Worm (Caenorhabditis elegans) whole organism, young adult: ENCODE data around the gene H35N09.1.

Experiments
- B0019.2 ChIP-seq: fragments of 200-800 bp; sonication (Bioruptor generic); conservative IDR thresholded peaks from 2 replicates; pipeline ENCODE4 v1.3.6; 2022; ENCODE audit warnings: missing genetic modification reagents, missing genetic modification characterization, missing compliant biosample characterization
- B0035.1 ChIP-seq: sonication (generic microtip); optimal IDR thresholded peaks from 2 replicates; lab custom pipeline; 2016; ENCODE audit warnings: missing genetic modification characterization, mild to moderate bottlenecking, missing compliant biosample characterization, missing genotype, missing genetic modification reagents
- B0261.1 ChIP-seq: sonication (generic microtip); optimal IDR thresholded peaks from 2 replicates; lab custom pipeline; 2016; ENCODE audit warnings: mild to moderate bottlenecking, missing genetic modification characterization, moderate library complexity, missing compliant biosample characterization
- D2030.7 ChIP-seq: fragments of 200-800 bp; sonication (Bioruptor generic); IDR thresholded peaks from 2 replicates; pipeline ENCODE4 v1.3.6; 2022; ENCODE audit warnings: missing genetic modification reagents, missing genetic modification characterization, missing compliant biosample characterization
- F10E7.11 ChIP-seq: sonication (generic microtip); optimal IDR thresholded peaks from 2 replicates; lab custom pipeline; 2017; ENCODE audit warnings: mild to moderate bottlenecking, missing genetic modification characterization, moderate library complexity, missing compliant biosample characterization
- F22D6.2 ChIP-seq: sonication (generic microtip); optimal IDR thresholded peaks from 2 replicates; lab custom pipeline; 2016; ENCODE audit warnings: mild to moderate bottlenecking, missing genetic modification characterization, missing compliant biosample characterization
- F37B4.10 ChIP-seq: fragments of 200-800 bp; sonication (Bioruptor generic); IDR thresholded peaks from 2 replicates; pipeline ENCODE4 v1.3.6; 2022; ENCODE audit warnings: missing genetic modification characterization, missing compliant biosample characterization
- F52B5.7 ChIP-seq: sonication (generic microtip); optimal IDR thresholded peaks from 2 replicates; lab custom pipeline; 2016; ENCODE audit warnings: mild to moderate bottlenecking, missing genetic modification characterization, missing compliant biosample characterization
- K11D2.4 ChIP-seq: fragments of 200-800 bp; sonication (Bioruptor generic); IDR thresholded peaks from 2 replicates; pipeline ENCODE4 v1.3.6; 2022; ENCODE audit warnings: missing genetic modification reagents, missing genetic modification characterization, missing compliant biosample characterization
- K12H6.12 ChIP-seq: fragments of 200-800 bp; sonication (Bioruptor generic); optimal IDR thresholded peaks from 2 replicates; lab custom pipeline; 2018; ENCODE audit warnings: mild to moderate bottlenecking, missing genetic modification characterization, missing compliant biosample characterization
- T26A5.8 ChIP-seq: sonication (generic microtip); optimal IDR thresholded peaks from 2 replicates; lab custom pipeline; 2016; ENCODE audit warnings: missing genetic modification characterization, missing compliant biosample characterization
- Y95B8A.8 ChIP-seq: fragments of 200-800 bp; sonication (Bioruptor generic); IDR thresholded peaks from 2 replicates; pipeline ENCODE4 v1.3.6; 2022; ENCODE audit warnings: missing genetic modification reagents, missing genetic modification characterization, missing compliant biosample characterization
- akir-1 ChIP-seq: fragments of 200-800 bp; sonication (Bioruptor generic); optimal IDR thresholded peaks from 2 replicates; lab custom pipeline; 2018; ENCODE audit warnings: mild to moderate bottlenecking, missing genetic modification characterization, moderate library complexity, missing compliant biosample characterization
- attf-3 ChIP-seq: fragments of 200-800 bp; sonication (Bioruptor generic); conservative IDR thresholded peaks from 2 replicates; pipeline ENCODE4 v1.3.6; 2022; ENCODE audit warnings: missing genetic modification reagents, missing genetic modification characterization, missing compliant biosample characterization
- attf-6 ChIP-seq: fragments of 200-800 bp; sonication (Bioruptor generic); IDR thresholded peaks from 2 replicates; pipeline ENCODE4 v1.3.6; 2022; ENCODE audit warnings: missing genetic modification reagents, missing genetic modification characterization, missing compliant biosample characterization
- cebp-2 ChIP-seq: fragments of 200-800 bp; sonication (Bioruptor generic); IDR thresholded peaks from 2 replicates; pipeline ENCODE4 v1.3.6; 2022; ENCODE audit warnings: missing genetic modification characterization, missing compliant biosample characterization
- ceh-58 ChIP-seq: fragments of 200-800 bp; sonication (Bioruptor generic); IDR thresholded peaks from 2 replicates; pipeline ENCODE4 v1.3.6; 2022; ENCODE audit warnings: missing genetic modification characterization, missing compliant biosample characterization
- chd-7 ChIP-seq: sonication (generic microtip); optimal IDR thresholded peaks from 2 replicates; lab custom pipeline; 2016; ENCODE audit warnings: mild to moderate bottlenecking, missing genetic modification characterization, moderate library complexity, missing compliant biosample characterization
- egl-18 ChIP-seq: fragments of 200-800 bp; sonication (Bioruptor generic); IDR thresholded peaks from 2 replicates; pipeline ENCODE4 v1.3.6; 2022; ENCODE audit warnings: missing genetic modification reagents, missing genetic modification characterization, missing compliant biosample characterization
- ekl-4 ChIP-seq: fragments of 200-800 bp; sonication (Bioruptor generic); IDR thresholded peaks from 2 replicates; pipeline ENCODE4 v1.3.6; 2022; ENCODE audit warnings: missing genetic modification reagents, missing genetic modification characterization, missing compliant biosample characterization
- hlh-12 ChIP-seq: sonication (generic microtip); optimal IDR thresholded peaks from 2 replicates; lab custom pipeline; 2016; ENCODE audit warnings: missing genetic modification characterization, missing compliant biosample characterization
- hlh-26 ChIP-seq: fragments of 200-800 bp; sonication (Bioruptor generic); conservative IDR thresholded peaks from 2 replicates; pipeline ENCODE4 v1.3.6; 2022; ENCODE audit warnings: missing genetic modification reagents, missing genetic modification characterization, missing compliant biosample characterization
- hsf-1 ChIP-seq: fragments of 200-800 bp; sonication (Bioruptor generic); IDR thresholded peaks from 2 replicates; pipeline ENCODE4 v1.3.6; 2022; ENCODE audit warnings: missing genetic modification reagents, missing genetic modification characterization, missing compliant biosample characterization
- let-526 ChIP-seq: fragments of 200-800 bp; sonication (Bioruptor generic); IDR thresholded peaks from 2 replicates; pipeline ENCODE4 v1.3.6; 2022; ENCODE audit warnings: missing genetic modification reagents, missing genetic modification characterization, missing compliant biosample characterization
- lin-40 ChIP-seq: sonication (generic microtip); optimal IDR thresholded peaks from 2 replicates; lab custom pipeline; 2016; ENCODE audit warnings: missing genetic modification characterization, mild to moderate bottlenecking, missing compliant biosample characterization, missing genotype, missing genetic modification reagents
- lin-54 ChIP-seq: fragments of 200-800 bp; sonication (Bioruptor generic); optimal IDR thresholded peaks from 2 replicates; lab custom pipeline; 2018; ENCODE audit warnings: mild to moderate bottlenecking, missing genetic modification characterization, missing compliant biosample characterization
- lir-1 ChIP-seq: fragments of 200-800 bp; sonication (Bioruptor generic); conservative IDR thresholded peaks from 2 replicates; pipeline ENCODE4 v1.3.6; 2022; ENCODE audit warnings: missing genetic modification reagents, missing genetic modification characterization, missing compliant biosample characterization
- lsl-1 ChIP-seq: fragments of 200-800 bp; sonication (Bioruptor generic); optimal IDR thresholded peaks from 2 replicates; lab custom pipeline; 2018; ENCODE audit warnings: mild to moderate bottlenecking, missing genetic modification characterization, moderate library complexity, missing compliant biosample characterization
- madf-10 ChIP-seq: sonication (generic microtip); optimal IDR thresholded peaks from 2 replicates; lab custom pipeline; 2016; ENCODE audit warnings: mild to moderate bottlenecking, missing genetic modification characterization, missing compliant biosample characterization
- mcd-1 ChIP-seq: fragments of 200-800 bp; sonication (Bioruptor generic); IDR thresholded peaks from 2 replicates; pipeline ENCODE4 v1.3.6; 2022; ENCODE audit warnings: missing genetic modification reagents, missing genetic modification characterization, missing compliant biosample characterization
- mes-4 ChIP-seq: sonication (generic microtip); optimal IDR thresholded peaks from 2 replicates; lab custom pipeline; 2016; ENCODE audit warnings: missing genotype, missing genetic modification characterization, missing compliant biosample characterization
- mxl-1 ChIP-seq: sonication (generic microtip); optimal IDR thresholded peaks from 2 replicates; lab custom pipeline; 2016; ENCODE audit warnings: missing genetic modification characterization, missing compliant biosample characterization
- nfya-2 ChIP-seq: fragments of 200-800 bp; sonication (Bioruptor generic); IDR thresholded peaks from 2 replicates; pipeline ENCODE4 v1.3.6; 2022; ENCODE audit warnings: missing genetic modification reagents, missing genetic modification characterization, missing compliant biosample characterization
- nfyb-1 ChIP-seq: fragments of 200-800 bp; sonication (Bioruptor generic); IDR thresholded peaks from 2 replicates; pipeline ENCODE4 v1.3.6; 2022; ENCODE audit warnings: missing genetic modification reagents, missing genetic modification characterization, missing compliant biosample characterization
- nhr-120 ChIP-seq: fragments of 200-800 bp; sonication (Bioruptor generic); IDR thresholded peaks from 2 replicates; pipeline ENCODE4 v1.3.6; 2022; ENCODE audit warnings: missing genetic modification characterization, missing compliant biosample characterization
- nhr-179 ChIP-seq: sonication (generic microtip); optimal IDR thresholded peaks from 2 replicates; lab custom pipeline; 2016; ENCODE audit warnings: mild to moderate bottlenecking, missing genetic modification characterization, missing compliant biosample characterization
- nhr-80 ChIP-seq: sonication (generic microtip); optimal IDR thresholded peaks from 2 replicates; lab custom pipeline; 2016; ENCODE audit warnings: missing genetic modification characterization, missing compliant biosample characterization
- repo-1 ChIP-seq: sonication (generic microtip); optimal IDR thresholded peaks from 2 replicates; lab custom pipeline; 2017; ENCODE audit warnings: mild to moderate bottlenecking, missing genetic modification characterization, missing compliant biosample characterization
- sdz-38 ChIP-seq: sonication (generic microtip); optimal IDR thresholded peaks from 2 replicates; lab custom pipeline; 2016; ENCODE audit warnings: missing genotype, missing genetic modification characterization, missing compliant biosample characterization
- sea-2 ChIP-seq: fragments of 200-800 bp; sonication (Bioruptor generic); IDR thresholded peaks from 2 replicates; pipeline ENCODE4 v1.3.6; 2022; ENCODE audit warnings: missing genetic modification characterization, missing compliant biosample characterization
- snpc-4 ChIP-seq, 5 experiments: fragments of 150-350 bp in 1 of 5; sonication (generic microtip) in 4 of 5; optimal IDR thresholded peaks; 2 replicates each; lab custom pipeline; 2014 to 2018; ENCODE audit warnings: missing genetic modification characterization in 5 of 5, missing biosample characterization in 3 of 5, antibody characterized with exemption in 2 of 5, mild to moderate bottlenecking in 2 of 5, missing compliant biosample characterization in 2 of 5, missing genotype in 2 of 5, moderate library complexity in 2 of 5, missing genetic modification reagents in 1 of 5
- tbp1 ChIP-seq: fragments of 200-800 bp; sonication (Bioruptor generic); optimal IDR thresholded peaks from 2 replicates; lab custom pipeline; 2018; ENCODE audit warnings: mild to moderate bottlenecking, missing genetic modification characterization, missing compliant biosample characterization
- tbx-9 ChIP-seq: sonication (generic microtip); optimal IDR thresholded peaks from 2 replicates; lab custom pipeline; 2016; ENCODE audit warnings: borderline replicate concordance, missing genetic modification characterization, inconsistent platforms, missing compliant biosample characterization
- tlf-1 ChIP-seq: fragments of 200-800 bp; sonication (Bioruptor generic); optimal IDR thresholded peaks from 2 replicates; lab custom pipeline; 2018; ENCODE audit warnings: mild to moderate bottlenecking, missing genetic modification characterization, missing compliant biosample characterization
- zfh-2 ChIP-seq: fragments of 200-800 bp; sonication (Bioruptor generic); conservative IDR thresholded peaks from 2 replicates; pipeline ENCODE4 v1.3.6; 2022; ENCODE audit warnings: missing genetic modification reagents, missing genetic modification characterization, missing compliant biosample characterization
- zim-3 ChIP-seq: sonication (generic microtip); optimal IDR thresholded peaks from 2 replicates; lab custom pipeline; 2017; ENCODE audit warnings: mild to moderate bottlenecking, missing genetic modification characterization, moderate library complexity, missing compliant biosample characterization
- ztf-22 ChIP-seq: fragments of 200-800 bp; sonication (Bioruptor generic); optimal IDR thresholded peaks from 2 replicates; lab custom pipeline; 2018; ENCODE audit warnings: mild to moderate bottlenecking, missing genetic modification characterization, moderate library complexity, missing compliant biosample characterization
- ztf-25 ChIP-seq: fragments of 200-800 bp; sonication (Bioruptor generic); IDR thresholded peaks from 2 replicates; pipeline ENCODE4 v1.3.6; 2022; ENCODE audit warnings: missing genetic modification reagents, missing genetic modification characterization, missing compliant biosample characterization
- ztf-26 ChIP-seq: sonication (generic microtip); optimal IDR thresholded peaks from 2 replicates; lab custom pipeline; 2017; ENCODE audit warnings: missing genetic modification characterization, missing compliant biosample characterization

Gene H35N09.1

ce11 chrX:8638679-8639184, 33.6 kb downstream of the H35N09.1 start (continued):
- TF ChIP-seq mcd-1 (0 out of 2 replicates have a peak, but pooled peaks have one; percentile 35), hlh-12 (tag; lab: Kevin White, UChicago) (peak; percentile 54), F37B4.10 (GFP tag; lab: Robert Waterston, UW) (0 out of 2 replicates have a peak, but pooled peaks have one; percentile 6), lin-54 (GFP tag; lab: Kevin White, UChicago) (no peak), tbp1 (GFP tag; lab: Kevin White, UChicago) (peak; percentile 85), tbx-9 (tag; lab: Kevin White, UChicago) (no peak), attf-3 (GFP tag; lab: Robert Waterston, UW) (no peak), let-526 (GFP tag; lab: Robert Waterston, UW) (no peak), cebp-2 (peak; percentile 80; the same call in 1 of the 2 replicates), sdz-38 (no peak), snpc-4 (GFP tag; optimal IDR thresholded peaks at IDR 0.05; lab: Kevin White, UChicago) (peak; percentile 61), snpc-4 (tag; optimal IDR thresholded peaks at IDR 0.05; lab: Kevin White, UChicago) (peak in 2 of 4 experiments; percentile 53 to 63), egl-18 (no peak), ztf-25 (GFP tag; lab: Robert Waterston, UW) (peak; percentile 69; the same call in 1 of the 2 replicates), ceh-58 (GFP tag; lab: Robert Waterston, UW) (no peak), akir-1 (GFP tag; lab: Kevin White, UChicago) (peak; percentile 23), mes-4 (tag; lab: Kevin White, UChicago) (no peak), zfh-2 (no peak), lsl-1 (GFP tag; lab: Kevin White, UChicago) (no peak), F10E7.11 (tag; lab: Kevin White, UChicago) (no peak), Y95B8A.8 (no peak), ztf-26 (tag; lab: Kevin White, UChicago) (peak; percentile 47), nhr-120 (GFP tag; lab: Robert Waterston, UW) (0 out of 2 replicates have a peak, but pooled peaks have one; percentile 86), nfyb-1 (GFP tag; lab: Robert Waterston, UW) (peak; percentile 70; the same call in 1 of the 2 replicates), attf-6 (GFP tag; lab: Robert Waterston, UW) (no peak), madf-10 (peak; percentile 18), nhr-179 (tag; lab: Kevin White, UChicago) (peak; percentile 52), repo-1 (tag; lab: Kevin White, UChicago) (peak; percentile 55), nfya-2 (GFP tag; lab: Robert Waterston, UW) (no peak), hlh-26 (GFP tag; lab: Robert Waterston, UW) (no peak), B0035.1 (tag; lab: Kevin White, UChicago) (no peak), T26A5.8 (tag; lab: Kevin White, UChicago) (peak; percentile 47), mxl-1 (tag; lab: Kevin White, UChicago) (peak; percentile 71), ztf-22 (GFP tag; lab: Kevin White, UChicago) (no peak), F52B5.7 (peak; percentile 48), chd-7 (tag; lab: Kevin White, UChicago) (peak; percentile 36), sea-2 (GFP tag; lab: Robert Waterston, UW) (no peak), zim-3 (tag; lab: Kevin White, UChicago) (peak; percentile 81), B0261.1 (tag; lab: Kevin White, UChicago) (peak; percentile 91), D2030.7 (GFP tag; lab: Robert Waterston, UW) (peak; percentile 68), K11D2.4 (GFP tag; lab: Robert Waterston, UW) (no peak), F22D6.2 (tag; lab: Kevin White, UChicago) (no peak), B0019.2 (no peak), ekl-4 (GFP tag; lab: Robert Waterston, UW) (peak; percentile 56; the same call in 1 of the 2 replicates), K12H6.12 (tag; lab: Kevin White, UChicago) (no peak), nhr-80 (tag; lab: Kevin White, UChicago) (no peak), tlf-1 (GFP tag; lab: Kevin White, UChicago) (no peak), lir-1 (GFP tag; lab: Robert Waterston, UW) (no peak), lin-40 (tag; lab: Kevin White, UChicago) (peak; percentile 16), hsf-1 (GFP tag; lab: Robert Waterston, UW) (peak; percentile 44; the same call in 1 of the 2 replicates)
